Worm (Caenorhabditis elegans): ENCODE data around the gene ceh-82.

DNA sequence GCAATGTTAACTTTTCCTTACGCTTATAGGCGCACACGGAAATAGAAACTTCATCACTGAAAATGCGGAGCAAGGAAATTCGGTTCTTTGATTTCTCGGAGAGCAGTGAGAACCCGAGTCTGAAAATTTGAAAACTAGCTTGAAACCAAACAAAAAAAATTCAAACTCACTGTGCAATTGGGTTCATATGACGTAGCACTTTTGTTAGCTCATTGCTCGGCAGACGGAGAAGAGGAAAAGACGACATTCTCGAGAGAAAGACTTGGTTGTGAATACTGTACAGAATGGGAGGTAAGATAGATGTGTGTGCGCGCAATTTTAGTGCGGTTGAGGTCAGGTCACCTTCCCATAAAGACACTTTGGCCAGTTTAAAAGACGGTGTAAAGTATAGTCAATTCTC, 18.4 kb downstream of the ceh-82 start, which contains the start of the genes F36H5.13 and F36H5.8:
- TF ChIP-seq efl-3 (GFP tag; optimal IDR thresholded peaks at IDR 0.05) (no peak), nhr-28 (tag; optimal IDR thresholded peaks at IDR 0.05) (no peak), mep-1 (tag; optimal IDR thresholded peaks at IDR 0.05) (no peak), F16B12.6 (tag; optimal IDR thresholded peaks at IDR 0.05) (no peak), lin-15B (tag; optimal IDR thresholded peaks at IDR 0.05) (no peak), hlh-4 (tag; optimal IDR thresholded peaks at IDR 0.05) (no peak), nhr-85 (tag) (no peak), nhr-76 (tag; optimal IDR thresholded peaks at IDR 0.05) (no peak)

All from whole organism, L1 larva.